Worm (Caenorhabditis elegans): Measurements from ENCODE around the gene ceh-38.

DNA sequence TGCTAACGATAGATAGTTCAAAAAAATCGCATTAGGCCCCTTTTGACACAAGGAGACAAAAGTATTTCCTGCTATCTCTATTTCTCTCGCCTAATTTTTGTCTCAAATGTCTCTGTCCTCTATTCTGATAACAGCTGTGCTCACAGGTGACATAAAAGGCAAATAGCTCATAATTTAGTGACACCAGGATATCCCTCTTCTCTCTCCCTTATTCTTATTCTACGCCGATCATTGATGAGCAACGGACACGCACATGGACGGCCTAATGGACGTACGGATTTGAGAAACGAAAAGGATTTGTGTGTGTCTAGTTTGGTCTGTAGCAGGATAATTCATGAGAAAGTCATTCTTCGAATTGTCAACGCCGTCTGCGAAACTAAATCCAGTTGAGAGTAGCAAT lies 15.4 kb upstream of the ceh-38 start:
- no peak for TF ChIP-seq pha-4 (tag; optimal IDR thresholded peaks at IDR 0.05)
- TF ChIP-seq egl-27 (tag; optimal IDR thresholded peaks at IDR 0.05): no peak
- no peak for TF ChIP-seq ceh-82 (tag; optimal IDR thresholded peaks at IDR 0.05)
- TF ChIP-seq nhr-11 (tag; optimal IDR thresholded peaks at IDR 0.05): no peak
- no peak for TF ChIP-seq nhr-77 (tag; optimal IDR thresholded peaks at IDR 0.05)
- no peak for TF ChIP-seq nfya-1 (tag; optimal IDR thresholded peaks at IDR 0.05; ENCODE audit: insufficient read depth)
- no peak for TF ChIP-seq ceh-9 (tag; optimal IDR thresholded peaks at IDR 0.05)
- TF ChIP-seq fos-1 (tag; optimal IDR thresholded peaks at IDR 0.05): no peak
- no peak for TF ChIP-seq ceh-28 (tag; optimal IDR thresholded peaks at IDR 0.05)
- no peak for TF ChIP-seq unc-39 (tag; optimal IDR thresholded peaks at IDR 0.05)

All from whole organism, L3 larva.